Worm (Caenorhabditis elegans) whole organism, L4 larva: ENCODE data around the gene nuo-3.

Source experiments
- egl-27 ChIP-seq: sonication (generic microtip); optimal IDR thresholded peaks from 3 replicates; lab custom pipeline; 2017; ENCODE audit warnings: missing biosample characterization, missing genetic modification reagents, missing genetic modification characterization
- fos-1 ChIP-seq: fragments of 150-350 bp; optimal IDR thresholded peaks from 2 replicates; lab custom pipeline; 2014; ENCODE audit warnings: missing biosample characterization, missing genetic modification characterization
- lsy-2 ChIP-seq, 2 experiments: fragments of 150-350 bp in 1 of 2; sonication (generic microtip) in 1 of 2; optimal IDR thresholded peaks; 2 replicates each; lab custom pipeline; 2014 to 2017; ENCODE audit warnings: missing biosample characterization in 2 of 2, missing genetic modification characterization in 2 of 2
- pqm-1 ChIP-seq: sonication (generic microtip); optimal IDR thresholded peaks from 2 replicates; lab custom pipeline; 2017; ENCODE audit warnings: missing biosample characterization, missing genetic modification characterization
- unc-62 ChIP-seq, 3 experiments: fragments of 150-350 bp in 1 of 3; sonication (generic microtip); optimal IDR thresholded peaks in 2 of 3; peaks in 1 of 3; 1 replicate in 1 of 3; 2 replicates in 2 of 3; lab custom pipeline; 2014 to 2017; ENCODE audit warnings: missing biosample characterization in 3 of 3, missing genetic modification characterization in 3 of 3, missing genetic modification reagents in 3 of 3, missing genotype in 1 of 3

- peak; percentile 49 to 68 for TF ChIP-seq lsy-2 (tag; optimal IDR thresholded peaks at IDR 0.05; lab: Kevin White, UChicago)
- no peak for TF ChIP-seq pqm-1 (tag; lab: Kevin White, UChicago)
- no peak for TF ChIP-seq egl-27 (tag; lab: Kevin White, UChicago)
- TF ChIP-seq fos-1 (tag; lab: Kevin White, UChicago) = no peak
- TF ChIP-seq unc-62 (GFP tag; optimal IDR thresholded peaks at IDR 0.05 in 1 of 2; lab: Kevin White, UChicago) = peak in 1 of 2 experiments; percentile 69
- TF ChIP-seq unc-62 (tag; optimal IDR thresholded peaks at IDR 0.05; lab: Kevin White, UChicago) = no peak
These were observed 3.3 kb downstream of the nuo-3 start for ce11 chrIV:14793900-14794624.
